Worm (Caenorhabditis elegans) whole organism, late embryonic: ENCODE data around the gene cyp-33C11.

ENCODE experiments used
- C08G9.2 ChIP-seq: sonication (generic microtip); optimal IDR thresholded peaks from 2 replicates; lab custom pipeline; 2016; ENCODE audit warnings: mild to moderate bottlenecking, missing genetic modification characterization, moderate library complexity, missing compliant biosample characterization
- K09A11.1 ChIP-seq: sonication (generic microtip); optimal IDR thresholded peaks from 2 replicates; lab custom pipeline; 2017; ENCODE audit warnings: antibody characterized with exemption, mild to moderate bottlenecking, missing genetic modification characterization, missing compliant biosample characterization; ENCODE audit not compliant: insufficient read depth
- T23F11.4 ChIP-seq: fragments of 200-800 bp; sonication (Bioruptor generic); optimal IDR thresholded peaks from 2 replicates; lab custom pipeline; 2018; ENCODE audit warnings: mild to moderate bottlenecking, missing genetic modification characterization, missing compliant biosample characterization
- Y22D7AL.16 ChIP-seq: sonication (generic microtip); optimal IDR thresholded peaks from 2 replicates; lab custom pipeline; 2016; ENCODE audit warnings: missing genetic modification characterization, missing compliant biosample characterization
- ama-1 ChIP-seq: fragments of 150-350 bp; optimal IDR thresholded peaks from 2 replicates; lab custom pipeline; 2014
- ceh-14 ChIP-seq: sonication (generic microtip); optimal IDR thresholded peaks from 2 replicates; lab custom pipeline; 2016; ENCODE audit warnings: missing genotype, missing genetic modification characterization, missing compliant biosample characterization
- ceh-18 ChIP-seq: sonication (generic microtip); optimal IDR thresholded peaks from 2 replicates; lab custom pipeline; 2016; ENCODE audit warnings: missing genetic modification characterization, missing compliant biosample characterization
- ceh-19 ChIP-seq: fragments of 200-800 bp; sonication (Bioruptor generic); optimal IDR thresholded peaks from 2 replicates; lab custom pipeline; 2018; ENCODE audit warnings: mild to moderate bottlenecking, missing genetic modification characterization, missing compliant biosample characterization
- ceh-31 ChIP-seq: sonication (generic microtip); optimal IDR thresholded peaks from 2 replicates; lab custom pipeline; 2016; ENCODE audit warnings: missing genetic modification characterization, missing compliant biosample characterization
- ceh-34 ChIP-seq: sonication (generic microtip); optimal IDR thresholded peaks from 2 replicates; lab custom pipeline; 2016; ENCODE audit warnings: mild to moderate bottlenecking, missing genetic modification characterization, missing compliant biosample characterization
- ceh-48 ChIP-seq: sonication (generic microtip); optimal IDR thresholded peaks from 2 replicates; lab custom pipeline; 2016; ENCODE audit warnings: missing genetic modification characterization, inconsistent platforms, missing compliant biosample characterization
- ceh-6 ChIP-seq: fragments of 200-800 bp; sonication (Bioruptor generic); optimal IDR thresholded peaks from 2 replicates; lab custom pipeline; 2018; ENCODE audit warnings: mild to moderate bottlenecking, missing genetic modification characterization, missing compliant biosample characterization
- ceh-9 ChIP-seq: sonication (generic microtip); optimal IDR thresholded peaks from 2 replicates; lab custom pipeline; 2016; ENCODE audit warnings: mild to moderate bottlenecking, missing genetic modification characterization, inconsistent platforms, missing compliant biosample characterization
- dmd-4 ChIP-seq: sonication (generic microtip); optimal IDR thresholded peaks from 2 replicates; lab custom pipeline; 2016; ENCODE audit warnings: borderline replicate concordance, missing genetic modification characterization, missing compliant biosample characterization
- dve-1 ChIP-seq: sonication (generic microtip); optimal IDR thresholded peaks from 2 replicates; lab custom pipeline; 2017; ENCODE audit warnings: antibody characterized with exemption, mild to moderate bottlenecking, missing genetic modification characterization, missing compliant biosample characterization
- elt-4 ChIP-seq: sonication (generic microtip); optimal IDR thresholded peaks from 2 replicates; lab custom pipeline; 2016; ENCODE audit warnings: missing genetic modification characterization, missing compliant biosample characterization
- fkh-6 ChIP-seq: sonication (generic microtip); optimal IDR thresholded peaks from 2 replicates; lab custom pipeline; 2016; ENCODE audit warnings: missing genetic modification characterization, missing compliant biosample characterization
- hlh-15 ChIP-seq: sonication (generic microtip); optimal IDR thresholded peaks from 2 replicates; lab custom pipeline; 2016; ENCODE audit warnings: missing genetic modification characterization, missing compliant biosample characterization
- lim-6 ChIP-seq: sonication (generic microtip); optimal IDR thresholded peaks from 2 replicates; lab custom pipeline; 2016; ENCODE audit warnings: missing genetic modification characterization, missing compliant biosample characterization
- mec-3 ChIP-seq: sonication (generic microtip); optimal IDR thresholded peaks from 2 replicates; lab custom pipeline; 2016; ENCODE audit warnings: borderline replicate concordance, missing genetic modification characterization, missing compliant biosample characterization
- nfya-1 ChIP-seq: sonication (generic microtip); optimal IDR thresholded peaks from 2 replicates; lab custom pipeline; 2017; ENCODE audit warnings: missing genetic modification characterization, mild to moderate bottlenecking, missing compliant biosample characterization, antibody characterized with exemption, moderate library complexity
- nhr-11 ChIP-seq: fragments of 150-350 bp; optimal IDR thresholded peaks from 2 replicates; lab custom pipeline; 2014; ENCODE audit warnings: missing biosample characterization, missing genetic modification characterization
- nhr-232 ChIP-seq: sonication (generic microtip); optimal IDR thresholded peaks from 2 replicates; lab custom pipeline; 2016; ENCODE audit warnings: missing genetic modification characterization, missing compliant biosample characterization
- odd-2 ChIP-seq: sonication (generic microtip); optimal IDR thresholded peaks from 2 replicates; lab custom pipeline; 2017; ENCODE audit warnings: antibody characterized with exemption, mild to moderate bottlenecking, missing genetic modification characterization, missing compliant biosample characterization
- pag-3 ChIP-seq: sonication (generic microtip); optimal IDR thresholded peaks from 2 replicates; lab custom pipeline; 2016; ENCODE audit warnings: missing compliant biosample characterization, missing genetic modification characterization, borderline replicate concordance
- pqm-1 ChIP-seq: sonication (generic microtip); optimal IDR thresholded peaks from 2 replicates; lab custom pipeline; 2016; ENCODE audit warnings: missing genetic modification characterization, missing compliant biosample characterization
- ref-2 ChIP-seq: sonication (generic microtip); optimal IDR thresholded peaks from 2 replicates; lab custom pipeline; 2016; ENCODE audit warnings: missing genetic modification characterization, missing compliant biosample characterization
- rnt-1 ChIP-seq: sonication (generic microtip); optimal IDR thresholded peaks from 2 replicates; lab custom pipeline; 2016; ENCODE audit warnings: missing genetic modification characterization, missing compliant biosample characterization
- sox-4 ChIP-seq: sonication (generic microtip); optimal IDR thresholded peaks from 2 replicates; lab custom pipeline; 2017; ENCODE audit warnings: mild to moderate bottlenecking, missing genetic modification characterization, inconsistent platforms, missing compliant biosample characterization
- tbx-2 ChIP-seq: sonication (generic microtip); optimal IDR thresholded peaks from 2 replicates; lab custom pipeline; 2016; ENCODE audit warnings: missing genetic modification characterization, missing compliant biosample characterization
- tbx-7 ChIP-seq: sonication (generic microtip); optimal IDR thresholded peaks from 2 replicates; lab custom pipeline; 2016; ENCODE audit warnings: missing genotype, missing genetic modification characterization, missing compliant biosample characterization
- ttx-3 ChIP-seq: sonication (generic microtip); optimal IDR thresholded peaks from 2 replicates; lab custom pipeline; 2016; ENCODE audit warnings: missing genetic modification reagents, missing genetic modification characterization, missing compliant biosample characterization
- unc-3 ChIP-seq, 2 experiments: fragments of 200-800 bp in 1 of 2; sonication (Bioruptor generic) in 1 of 2; sonication (generic microtip) in 1 of 2; conservative IDR thresholded peaks in 1 of 2; optimal IDR thresholded peaks in 1 of 2; 2 replicates each; pipeline versions ENCODE4 v1.3.6 to Lab custom; 2016 to 2022; ENCODE audit warnings: missing compliant biosample characterization in 2 of 2, missing genetic modification characterization in 2 of 2, missing genetic modification reagents in 1 of 2
- unc-42 ChIP-seq: sonication (generic microtip); optimal IDR thresholded peaks from 2 replicates; lab custom pipeline; 2016; ENCODE audit warnings: missing genotype, missing genetic modification characterization, missing compliant biosample characterization
- unc-55 ChIP-seq: sonication (generic microtip); optimal IDR thresholded peaks from 2 replicates; lab custom pipeline; 2017; ENCODE audit warnings: missing biosample characterization, missing genetic modification reagents, missing genetic modification characterization
- unc-86 ChIP-seq: sonication (generic microtip); optimal IDR thresholded peaks from 2 replicates; lab custom pipeline; 2016; ENCODE audit warnings: missing genetic modification characterization, missing compliant biosample characterization
- zip-5 ChIP-seq: sonication (generic microtip); optimal IDR thresholded peaks from 2 replicates; lab custom pipeline; 2016; ENCODE audit warnings: missing genetic modification characterization, missing compliant biosample characterization
- ztf-16 ChIP-seq: sonication (generic microtip); optimal IDR thresholded peaks from 2 replicates; lab custom pipeline; 2017; ENCODE audit warnings: missing genetic modification characterization, missing compliant biosample characterization

Gene cyp-33C11

ce11 chrV:719731-720130 lies 6.9 kb upstream of the cyp-33C11 start, which contains the start of gene srbc-40:
srbc-40 (minus strand) TSS chrV:719831.
- no peak for TF ChIP-seq tbx-2 (tag; lab: Kevin White, UChicago)
- no peak for TF ChIP-seq sox-4 (tag; lab: Kevin White, UChicago)
- no peak for TF ChIP-seq mec-3 (tag; lab: Kevin White, UChicago)
- TF ChIP-seq pqm-1 (tag; lab: Kevin White, UChicago) = no peak

DNA sequence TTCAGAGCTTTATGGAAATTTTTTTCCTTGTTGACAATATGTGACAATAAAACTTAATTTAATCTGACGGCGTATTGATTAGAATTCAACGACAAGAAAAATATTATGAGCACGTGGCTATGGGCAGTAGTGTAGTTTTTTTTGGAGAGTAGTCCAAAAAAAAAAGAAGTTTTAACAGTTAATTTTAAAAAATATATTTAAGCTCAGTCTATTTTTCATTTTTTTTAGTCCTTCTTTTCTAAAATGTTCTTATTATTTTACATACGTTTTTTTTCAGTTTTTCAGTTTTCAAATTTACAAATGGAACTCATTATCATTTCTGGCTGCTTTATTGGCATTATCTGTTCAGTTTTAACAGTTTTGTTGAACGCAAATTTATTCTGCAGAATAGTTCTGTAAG lies 4.0 kb downstream of the cyp-33C11 start, which contains the start of gene srbc-39:
Gene srbc-39, plus strand, starts transcription at position 301 of the 400 bp plus-strand sequence.
- TF ChIP-seq unc-55 (GFP tag; lab: Kevin White, UChicago) = no peak
- no peak for TF ChIP-seq tbx-2 (tag; lab: Kevin White, UChicago)
- TF ChIP-seq T23F11.4 (GFP tag; lab: Kevin White, UChicago) = no peak
- no peak for TF ChIP-seq ttx-3
- no peak for TF ChIP-seq lim-6 (tag; lab: Kevin White, UChicago)
- no peak for TF ChIP-seq odd-2 (tag; lab: Kevin White, UChicago)
- no peak for TF ChIP-seq ceh-19
- no peak for TF ChIP-seq unc-42 (tag; lab: Kevin White, UChicago)
- no peak for TF ChIP-seq pqm-1 (tag; lab: Kevin White, UChicago)
- no peak for TF ChIP-seq rnt-1 (tag; lab: Kevin White, UChicago)
- TF ChIP-seq dmd-4 (tag; lab: Kevin White, UChicago) = no peak

DNA sequence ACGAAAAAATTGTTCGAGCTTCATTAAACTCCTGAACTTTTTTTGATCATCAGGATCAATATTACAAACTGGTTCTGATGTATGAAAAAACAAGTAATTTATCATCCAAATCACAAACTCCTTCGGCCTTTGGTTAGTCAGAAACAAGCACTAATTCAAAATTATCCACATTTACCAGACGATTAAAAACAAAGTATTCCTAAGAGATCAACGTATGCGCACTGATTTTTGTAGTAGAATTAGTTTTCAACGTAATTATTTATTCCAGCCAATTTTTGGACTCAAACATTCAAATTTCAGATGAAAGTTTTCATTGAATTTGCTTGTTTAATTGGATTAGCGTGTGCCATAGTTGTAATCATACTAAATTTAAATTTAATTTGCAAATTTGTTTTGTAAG lies 5.9 kb downstream of the cyp-33C11 start, which contains the start of gene srbc-38:
Gene srbc-38, plus strand, starts transcription at position 301 of the 400 bp plus-strand sequence.
- TF ChIP-seq unc-86 (tag; lab: Kevin White, UChicago) (no peak), Y22D7AL.16 (tag; lab: Kevin White, UChicago) (no peak), C08G9.2 (tag; lab: Kevin White, UChicago) (no peak), dmd-4 (tag; lab: Kevin White, UChicago) (no peak), hlh-15 (no peak), ceh-14 (tag; lab: Kevin White, UChicago) (no peak), tbx-7 (tag; lab: Kevin White, UChicago) (no peak), ceh-48 (tag; lab: Kevin White, UChicago) (no peak), ama-1 (lab: Kevin White, UChicago) (no peak)
- TF ChIP-seq, all 69 proteins: peak for 0

DNA sequence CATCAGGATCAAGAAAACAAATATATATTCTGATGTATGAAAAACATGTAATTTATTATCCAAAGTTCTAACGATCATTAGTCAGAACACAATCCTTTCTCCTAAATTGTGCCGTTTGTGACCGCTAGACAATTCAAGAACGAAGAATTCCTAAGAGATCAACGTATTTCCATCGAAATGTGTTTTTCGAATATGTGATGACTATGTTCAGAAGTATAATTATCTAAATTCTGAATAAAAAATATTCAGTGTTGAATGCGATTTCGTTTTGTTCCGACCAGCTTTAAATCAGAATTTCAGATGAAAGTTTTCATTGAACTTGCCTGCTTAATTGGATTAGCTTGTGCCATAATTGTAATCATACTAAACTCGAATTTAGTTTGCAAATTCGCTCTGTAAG lies 10.5 kb downstream of the cyp-33C11 start, which contains the start of gene srbc-37:
Gene srbc-37, plus strand, starts transcription at position 301 of the 400 bp plus-strand sequence.
- TF ChIP-seq fkh-6 (no peak), zip-5 (tag; lab: Kevin White, UChicago) (no peak), ceh-19 (no peak), nfya-1 (no peak), nhr-232 (no peak)

- TF ChIP-seq ceh-9 (tag; lab: Kevin White, UChicago) (no peak), elt-4 (tag; lab: Kevin White, UChicago) (no peak), ceh-18 (tag; lab: Kevin White, UChicago) (no peak), unc-55 (GFP tag; lab: Kevin White, UChicago) (no peak), pag-3 (tag; lab: Kevin White, UChicago) (no peak), dve-1 (tag; lab: Kevin White, UChicago) (no peak), ceh-34 (no peak), ztf-16 (tag; lab: Kevin White, UChicago) (no peak), ceh-6 (GFP tag; lab: Kevin White, UChicago) (no peak), tbx-7 (tag; lab: Kevin White, UChicago) (no peak), tbx-2 (tag; lab: Kevin White, UChicago) (no peak), ref-2 (tag; lab: Kevin White, UChicago) (no peak), nhr-11 (tag; lab: Kevin White, UChicago) (no peak), fkh-6 (no peak), K09A11.1 (no peak), unc-3 (GFP tag; conservative IDR thresholded peaks at IDR 0.05; lab: Robert Waterston, UW) (no peak), unc-3 (tag; optimal IDR thresholded peaks at IDR 0.05; lab: Kevin White, UChicago) (no peak), ceh-31 (no peak)
These were observed 13.2 kb downstream of the cyp-33C11 start, which contains the start of the genes ugt-29 and srx-5 for ce11 chrV:699489-700129. ugt-29 (minus strand) TSS chrV:699589. srx-5 (plus strand) TSS chrV:700079.
